Fruit fly (Drosophila melanogaster): ENCODE measurements around the gene CG2162.
A peak's percentile ranks its signal among the peaks of the same experiment; 100 is the strongest.

dm6 chr3L:3060054-3060979, 25.3 kb downstream of the CG2162 start:
- TF ChIP-seq CG12769 (tag; optimal IDR thresholded peaks at IDR 0.05) (peak; percentile 99), Dip3 (GFP tag; optimal IDR thresholded peaks at IDR 0.05) (peak; percentile 99), lab (GFP tag; optimal IDR thresholded peaks at IDR 0.05) (peak; percentile 100), oc (tag; optimal IDR thresholded peaks at IDR 0.05) (peak; percentile 98), pzg (GFP tag; optimal IDR thresholded peaks at IDR 0.05) (peak; percentile 35), exex (tag; optimal IDR thresholded peaks at IDR 0.05) (peak; percentile 85), NC2α (GFP tag; optimal IDR thresholded peaks at IDR 0.05) (peak; percentile 98), kay (GFP tag; optimal IDR thresholded peaks at IDR 0.05) (peak; percentile 97), CG7556 (GFP tag; optimal IDR thresholded peaks at IDR 0.05) (peak; percentile 97)
